Worm (Caenorhabditis elegans) whole organism, L2 larva: Measurements from ENCODE around the gene Y57A10A.29.

Experiments
- alr-1 ChIP-seq: fragments of 150-350 bp; optimal IDR thresholded peaks from 2 replicates; lab custom pipeline; 2014; ENCODE audit warnings: missing biosample characterization, missing genetic modification characterization
- blmp-1 ChIP-seq: sonication (generic microtip); optimal IDR thresholded peaks from 2 replicates; lab custom pipeline; 2017; ENCODE audit warnings: missing genetic modification characterization, mild to moderate bottlenecking, missing compliant biosample characterization, antibody characterized with exemption, moderate library complexity; ENCODE audit not compliant: insufficient read depth
- elt-1 ChIP-seq: fragments of 150-350 bp; optimal IDR thresholded peaks from 2 replicates; lab custom pipeline; 2014; ENCODE audit warnings: missing biosample characterization, missing genetic modification characterization
- lin-13 ChIP-seq: fragments of 150-350 bp; optimal IDR thresholded peaks from 2 replicates; lab custom pipeline; 2014; ENCODE audit warnings: missing biosample characterization, missing genetic modification reagents, missing genetic modification characterization
- lin-39 ChIP-seq: fragments of 150-350 bp; optimal IDR thresholded peaks from 2 replicates; lab custom pipeline; 2014; ENCODE audit warnings: missing biosample characterization, missing genetic modification reagents, missing genetic modification characterization
- lsy-2 ChIP-seq, 2 experiments: fragments of 150-350 bp in 1 of 2; sonication (generic microtip) in 1 of 2; optimal IDR thresholded peaks; 2 replicates each; lab custom pipeline; 2014 to 2017; ENCODE audit warnings: missing biosample characterization in 2 of 2, missing genetic modification characterization in 2 of 2
- mbf-1 ChIP-seq: sonication (generic microtip); optimal IDR thresholded peaks from 2 replicates; lab custom pipeline; 2017; ENCODE audit warnings: missing biosample characterization, missing genetic modification characterization
- nhr-237 ChIP-seq: fragments of 150-350 bp; optimal IDR thresholded peaks from 2 replicates; lab custom pipeline; 2014; ENCODE audit warnings: missing biosample characterization, missing genetic modification characterization
- zag-1 ChIP-seq: fragments of 150-350 bp; optimal IDR thresholded peaks from 2 replicates; lab custom pipeline; 2014; ENCODE audit warnings: missing biosample characterization, missing genetic modification characterization
- ztf-11 ChIP-seq: sonication (generic microtip); optimal IDR thresholded peaks from 2 replicates; lab custom pipeline; 2017; ENCODE audit warnings: missing biosample characterization, missing genetic modification characterization
- ztf-4 ChIP-seq: fragments of 150-350 bp; optimal IDR thresholded peaks from 2 replicates; lab custom pipeline; 2014; ENCODE audit warnings: missing biosample characterization, missing genetic modification characterization

DNA sequence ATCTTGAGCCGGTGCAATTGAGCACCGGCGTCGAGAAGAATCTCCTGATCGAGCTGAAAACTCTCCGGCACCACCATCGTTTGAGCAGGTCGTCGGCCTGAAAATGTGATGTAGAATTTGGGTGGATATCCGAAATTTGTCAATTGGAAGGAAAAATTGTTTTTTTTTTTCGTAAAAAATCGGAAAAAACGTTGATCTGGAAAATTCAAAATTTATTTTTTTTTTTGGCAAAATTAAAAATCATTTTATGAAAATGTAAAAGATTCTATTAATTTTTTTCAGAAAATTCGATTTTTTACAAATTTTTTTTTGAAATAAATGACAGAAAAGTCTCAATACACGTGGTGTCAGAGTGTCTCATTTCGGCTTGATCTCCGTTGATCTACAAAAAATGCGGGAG, 13.2 kb upstream of the Y57A10A.29 start, which contains the start of gene tric-1B.1:
- TF ChIP-seq lin-39 (no peak), ztf-4 (tag; lab: Kevin White, UChicago) (no peak), alr-1 (tag; lab: Kevin White, UChicago) (no peak), lsy-2 (tag; optimal IDR thresholded peaks at IDR 0.05; lab: Kevin White, UChicago) (no peak), ztf-11 (tag; lab: Kevin White, UChicago) (no peak), lin-13 (no peak), nhr-237 (tag; lab: Kevin White, UChicago) (no peak), zag-1 (tag; lab: Kevin White, UChicago) (no peak), elt-1 (tag; lab: Kevin White, UChicago) (no peak), blmp-1 (tag; lab: Kevin White, UChicago) (no peak), mbf-1 (tag; lab: Kevin White, UChicago) (no peak)
